Worm (Caenorhabditis elegans) whole organism, midembryonic: ENCODE results near the gene tag-335.

Experiments used
- T22C8.4 ChIP-seq: fragments of 200-800 bp; sonication (Bioruptor generic); IDR thresholded peaks from 2 replicates; pipeline ENCODE4 v1.3.6; 2022; ENCODE audit warnings: missing genetic modification characterization, missing compliant biosample characterization
- cog-1 ChIP-seq: sonication (generic microtip); optimal IDR thresholded peaks from 2 replicates; lab custom pipeline; 2016; ENCODE audit warnings: missing genetic modification characterization, missing compliant biosample characterization
- flt-1 ChIP-seq: fragments of 200-800 bp; sonication (Bioruptor generic); IDR thresholded peaks from 2 replicates; pipeline ENCODE4 v1.3.6; 2022; ENCODE audit warnings: missing genetic modification characterization, missing compliant biosample characterization
- klf-2 ChIP-seq: fragments of 200-800 bp; sonication (Bioruptor generic); conservative IDR thresholded peaks from 2 replicates; pipeline ENCODE4 v1.3.6; 2022; ENCODE audit warnings: missing genetic modification reagents, missing genetic modification characterization, missing compliant biosample characterization
- med-1 ChIP-seq: sonication (generic microtip); optimal IDR thresholded peaks from 2 replicates; lab custom pipeline; 2017; ENCODE audit warnings: missing genetic modification characterization, mild to moderate bottlenecking, missing compliant biosample characterization, antibody characterized with exemption, missing genetic modification reagents; ENCODE audit not compliant: insufficient read depth
- ref-1 ChIP-seq: fragments of 200-800 bp; sonication (Bioruptor generic); conservative IDR thresholded peaks from 2 replicates; pipeline ENCODE4 v1.3.6; 2022; ENCODE audit warnings: missing genetic modification reagents, missing genetic modification characterization, missing compliant biosample characterization
- tab-1 ChIP-seq: fragments of 200-800 bp; sonication (Bioruptor generic); IDR thresholded peaks from 2 replicates; pipeline ENCODE4 v1.3.6; 2022; ENCODE audit warnings: missing genetic modification characterization, missing compliant biosample characterization
- ztf-23 ChIP-seq: fragments of 200-800 bp; sonication (Bioruptor generic); IDR thresholded peaks from 2 replicates; pipeline ENCODE4 v1.3.6; 2022; ENCODE audit warnings: missing genetic modification reagents, missing genetic modification characterization, missing compliant biosample characterization
- ztf-29 ChIP-seq: fragments of 200-800 bp; sonication (Bioruptor generic); IDR thresholded peaks from 2 replicates; pipeline ENCODE4 v1.3.6; 2022; ENCODE audit warnings: missing genetic modification reagents, missing genetic modification characterization, missing compliant biosample characterization

tag-335 gene

ce11 chrIV:12261353-12261752 lies 17.0 kb downstream of the tag-335 start, which contains the start of gene sre-14:
TSS of gene sre-14 (minus strand) at chrIV:12261453.
- TF ChIP-seq flt-1 (no peak), ztf-23 (GFP tag; lab: Robert Waterston, UW) (no peak), tab-1 (GFP tag; lab: Robert Waterston, UW) (no peak), T22C8.4 (GFP tag; lab: Robert Waterston, UW) (no peak), med-1 (GFP tag; lab: Kevin White, UChicago) (no peak)

ce11 chrIV:12259161-12259870 lies 19.1 kb downstream of the tag-335 start, which contains the start of gene Y39C12A.9:
TSS of gene Y39C12A.9 (minus strand) at chrIV:12259211.
- TF ChIP-seq tab-1 (GFP tag; lab: Robert Waterston, UW) (no peak), ztf-23 (GFP tag; lab: Robert Waterston, UW) (no peak), med-1 (GFP tag; lab: Kevin White, UChicago) (no peak), ztf-29 (GFP tag; lab: Robert Waterston, UW) (no peak), flt-1 (no peak), klf-2 (no peak), T22C8.4 (GFP tag; lab: Robert Waterston, UW) (no peak), ref-1 (no peak), cog-1 (no peak)

- TF ChIP-seq ztf-29 (GFP tag; lab: Robert Waterston, UW) = no peak
- TF ChIP-seq ref-1 = no peak
- no peak for TF ChIP-seq klf-2
- no peak for TF ChIP-seq ztf-23 (GFP tag; lab: Robert Waterston, UW)
- no peak for TF ChIP-seq tab-1 (GFP tag; lab: Robert Waterston, UW)
- no peak for TF ChIP-seq flt-1
- TF ChIP-seq cog-1 = no peak
- no peak for TF ChIP-seq med-1 (GFP tag; lab: Kevin White, UChicago)
- TF ChIP-seq T22C8.4 (GFP tag; lab: Robert Waterston, UW) = no peak
Observed at ce11 chrIV:12252579-12252978, 25.8 kb downstream of the tag-335 start, which contains the start of gene dnj-26. TSS of gene dnj-26 (minus strand) at chrIV:12252679.

ce11 chrIV:12244706-12245105 lies 33.7 kb downstream of the tag-335 start, which contains the start of gene sre-15:
TSS of gene sre-15 (minus strand) at chrIV:12244806.
- TF ChIP-seq flt-1 (no peak), T22C8.4 (GFP tag; lab: Robert Waterston, UW) (no peak), med-1 (GFP tag; lab: Kevin White, UChicago) (no peak), ztf-29 (GFP tag; lab: Robert Waterston, UW) (no peak), ztf-23 (GFP tag; lab: Robert Waterston, UW) (no peak), tab-1 (GFP tag; lab: Robert Waterston, UW) (no peak), ref-1 (no peak), cog-1 (no peak), klf-2 (no peak)

- no peak for TF ChIP-seq klf-2
- no peak for TF ChIP-seq ref-1
- TF ChIP-seq cog-1 = no peak
- TF ChIP-seq med-1 (GFP tag; lab: Kevin White, UChicago) = no peak
- TF ChIP-seq tab-1 (GFP tag; lab: Robert Waterston, UW) = no peak
- TF ChIP-seq flt-1 = no peak
- no peak for TF ChIP-seq ztf-23 (GFP tag; lab: Robert Waterston, UW)
- TF ChIP-seq T22C8.4 (GFP tag; lab: Robert Waterston, UW) = no peak
- TF ChIP-seq ztf-29 (GFP tag; lab: Robert Waterston, UW) = no peak
Observed at ce11 chrIV:12238851-12239250, 39.5 kb downstream of the tag-335 start, which contains the start of gene sre-19. TSS of gene sre-19 (minus strand) at chrIV:12238951.

- TF ChIP-seq ref-1 (no peak), ztf-23 (GFP tag; lab: Robert Waterston, UW) (no peak), tab-1 (GFP tag; lab: Robert Waterston, UW) (no peak), klf-2 (no peak), T22C8.4 (GFP tag; lab: Robert Waterston, UW) (no peak), med-1 (GFP tag; lab: Kevin White, UChicago) (no peak)
Observed at ce11 chrIV:12236011-12236410, 42.4 kb downstream of the tag-335 start, which contains the start of gene sre-16. TSS of gene sre-16 (minus strand) at chrIV:12236111.

ce11 chrIV:12229679-12230078 lies 48.7 kb downstream of the tag-335 start, which contains the start of gene sre-18:
TSS of gene sre-18 (minus strand) at chrIV:12229779.
- no peak for TF ChIP-seq flt-1
- no peak for TF ChIP-seq med-1 (GFP tag; lab: Kevin White, UChicago)
- TF ChIP-seq ztf-29 (GFP tag; lab: Robert Waterston, UW) = no peak
- TF ChIP-seq klf-2 = no peak
- TF ChIP-seq ztf-23 (GFP tag; lab: Robert Waterston, UW) = no peak
- TF ChIP-seq T22C8.4 (GFP tag; lab: Robert Waterston, UW) = no peak
- no peak for TF ChIP-seq ref-1
- TF ChIP-seq cog-1 = no peak

ce11 chrIV:12227012-12227411 lies 51.4 kb downstream of the tag-335 start, which contains the start of gene mlt-3:
TSS of gene mlt-3 (minus strand) at chrIV:12227112.
- TF ChIP-seq med-1 (GFP tag; lab: Kevin White, UChicago) (no peak), T22C8.4 (GFP tag; lab: Robert Waterston, UW) (no peak), klf-2 (no peak), ref-1 (no peak), tab-1 (GFP tag; lab: Robert Waterston, UW) (no peak), flt-1 (no peak), ztf-23 (GFP tag; lab: Robert Waterston, UW) (no peak), ztf-29 (GFP tag; lab: Robert Waterston, UW) (no peak), cog-1 (no peak)
